Worm (Caenorhabditis elegans): ENCODE results near the gene F54H12.5.

F54H12.5 gene

ce11 chrIII:8013582-8013981, 41.6 kb upstream of the F54H12.5 start:
- no peak for TF ChIP-seq pqm-1 (tag; optimal IDR thresholded peaks at IDR 0.05)
- TF ChIP-seq tlp-1 (tag; optimal IDR thresholded peaks at IDR 0.05), result no peak
- no peak for TF ChIP-seq nhr-77 (tag; optimal IDR thresholded peaks at IDR 0.05)
- no peak for TF ChIP-seq swsn-7 (tag; optimal IDR thresholded peaks at IDR 0.05)
- no peak for TF ChIP-seq nhr-11 (tag; optimal IDR thresholded peaks at IDR 0.05)
- TF ChIP-seq nhr-90 (tag; optimal IDR thresholded peaks at IDR 0.05; ENCODE audit: poor library complexity), result no peak
- no peak for TF ChIP-seq fos-1 (tag; optimal IDR thresholded peaks at IDR 0.05)
- no peak for TF ChIP-seq fkh-10 (GFP tag; optimal IDR thresholded peaks at IDR 0.05)
- TF ChIP-seq sup-37 (GFP tag; optimal IDR thresholded peaks at IDR 0.05), result no peak
- TF ChIP-seq mef-2 (tag; optimal IDR thresholded peaks at IDR 0.05), result no peak
- no peak for TF ChIP-seq snu-23 (GFP tag; optimal IDR thresholded peaks at IDR 0.05)
- TF ChIP-seq lsy-2 (tag; optimal IDR thresholded peaks at IDR 0.05), result no peak
- TF ChIP-seq vab-15 (tag; optimal IDR thresholded peaks at IDR 0.05), result no peak
- TF ChIP-seq nhr-237 (tag; optimal IDR thresholded peaks at IDR 0.05), result no peak
- TF ChIP-seq snpc-4 (tag; optimal IDR thresholded peaks at IDR 0.05), result no peak
- no peak for TF ChIP-seq xbp-1 (tag; optimal IDR thresholded peaks at IDR 0.05)
- no peak for TF ChIP-seq ceh-8 (GFP tag; optimal IDR thresholded peaks at IDR 0.05)
- no peak for TF ChIP-seq dpl-1 (GFP tag; optimal IDR thresholded peaks at IDR 0.05)

- no peak for TF ChIP-seq mdl-1 (tag; optimal IDR thresholded peaks at IDR 0.05)
- no peak for TF ChIP-seq tbx-2 (tag; optimal IDR thresholded peaks at IDR 0.05)
- no peak for TF ChIP-seq nhr-77 (tag; optimal IDR thresholded peaks at IDR 0.05)
- TF ChIP-seq efl-1 (optimal IDR thresholded peaks at IDR 0.05), result no peak
- TF ChIP-seq efl-1 (GFP tag; optimal IDR thresholded peaks at IDR 0.05 in 1 of 2), result no peak
- TF ChIP-seq vab-15 (tag; optimal IDR thresholded peaks at IDR 0.05), result no peak
- peak; percentile 7 for TF ChIP-seq skn-1 (tag; optimal IDR thresholded peaks at IDR 0.05)
- TF ChIP-seq nhr-71 (tag; optimal IDR thresholded peaks at IDR 0.05), result no peak
Observed at ce11 chrIII:8010260-8010822, 38.4 kb upstream of the F54H12.5 start, which contains the start of gene cit-1.2. cit-1.2 (plus strand) TSS chrIII:8010772.

DNA sequence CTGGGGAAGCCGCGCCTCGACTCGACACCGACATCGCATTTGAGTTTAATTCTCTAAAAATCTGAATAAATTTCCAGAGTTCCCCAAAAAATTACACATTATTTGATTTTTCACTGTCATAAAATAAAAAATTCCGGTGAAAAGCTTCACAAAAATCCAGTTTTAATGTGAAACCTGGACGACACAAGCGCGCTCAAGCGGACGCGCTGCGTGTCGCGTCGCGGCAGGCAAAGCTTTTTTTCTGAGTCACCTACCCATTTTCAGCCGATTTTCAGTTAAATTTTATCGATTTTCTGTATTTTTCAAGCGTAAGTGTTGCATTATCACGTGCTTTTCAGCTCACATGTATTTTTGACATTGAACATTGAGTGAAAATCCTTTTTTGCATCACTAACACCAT, 37.8 kb upstream of the F54H12.5 start, which contains the start of gene cit-1.1:
cit-1.1 (minus strand) TSS at position 53 of the 400 bp plus-strand sequence.
- TF ChIP-seq mab-9 (GFP tag; IDR thresholded peaks at IDR 0.05) (no peak), nhr-85 (tag) (peak; percentile 32), ztf-11 (tag; optimal IDR thresholded peaks at IDR 0.05) (no peak), C16A3.4 (tag; optimal IDR thresholded peaks at IDR 0.05) (peak; percentile 37), ceh-82 (tag; optimal IDR thresholded peaks at IDR 0.05) (peak in 2 of 3 experiments; percentile 7 to 18), lin-35 (GFP tag; optimal IDR thresholded peaks at IDR 0.05) (peak; percentile 32 to 37), lsy-2 (tag; optimal IDR thresholded peaks at IDR 0.05) (peak; percentile 38 to 66), dpl-1 (GFP tag; optimal IDR thresholded peaks at IDR 0.05) (peak in 2 of 3 experiments; percentile 33 to 49), efl-1 (optimal IDR thresholded peaks at IDR 0.05) (peak; percentile 37 to 52), efl-1 (GFP tag; optimal IDR thresholded peaks at IDR 0.05 in 1 of 2) (peak in 1 of 2 experiments; percentile 44), lin-15B (tag; optimal IDR thresholded peaks at IDR 0.05) (peak; percentile 38), nhr-71 (tag; optimal IDR thresholded peaks at IDR 0.05) (no peak), skn-1 (tag; optimal IDR thresholded peaks at IDR 0.05) (peak; percentile 32)

ce11 chrIII:8004091-8004490, 32.1 kb upstream of the F54H12.5 start, which contains the start of gene C06G4.6:
C06G4.6 (plus strand) TSS chrIII:8004391.
- TF ChIP-seq ceh-63 (GFP tag; optimal IDR thresholded peaks at IDR 0.05), result no peak
- TF ChIP-seq C34B4.2 (tag; optimal IDR thresholded peaks at IDR 0.05), result no peak
- no peak for TF ChIP-seq egl-13 (tag; optimal IDR thresholded peaks at IDR 0.05)
- TF ChIP-seq unc-62 (GFP tag; optimal IDR thresholded peaks at IDR 0.05), result no peak
- no peak for TF ChIP-seq alr-1 (tag; optimal IDR thresholded peaks at IDR 0.05; ENCODE audit: borderline replicate concordance)
- TF ChIP-seq mdl-1 (tag; optimal IDR thresholded peaks at IDR 0.05), result no peak
- no peak for TF ChIP-seq unc-30 (tag; optimal IDR thresholded peaks at IDR 0.05)
- TF ChIP-seq lin-35 (GFP tag; optimal IDR thresholded peaks at IDR 0.05), result no peak
- TF ChIP-seq lir-3 (tag; optimal IDR thresholded peaks at IDR 0.05; ENCODE audit: poor library complexity), result no peak
- TF ChIP-seq ces-1 (GFP tag; optimal IDR thresholded peaks at IDR 0.05), result no peak
- TF ChIP-seq swsn-7 (tag; optimal IDR thresholded peaks at IDR 0.05), result no peak
- no peak for TF ChIP-seq nhr-47 (tag; optimal IDR thresholded peaks at IDR 0.05)
- TF ChIP-seq nhr-71 (tag; optimal IDR thresholded peaks at IDR 0.05), result no peak
- TF ChIP-seq lsy-2 (tag; optimal IDR thresholded peaks at IDR 0.05), result no peak
- TF ChIP-seq nhr-77 (tag; optimal IDR thresholded peaks at IDR 0.05), result no peak
- TF ChIP-seq pqm-1 (tag; optimal IDR thresholded peaks at IDR 0.05), result no peak
- TF ChIP-seq sup-37 (GFP tag; optimal IDR thresholded peaks at IDR 0.05), result no peak
- no peak for TF ChIP-seq nhr-90 (tag; optimal IDR thresholded peaks at IDR 0.05; ENCODE audit: poor library complexity)
- no peak for TF ChIP-seq ceh-82 (tag; optimal IDR thresholded peaks at IDR 0.05)
- TF ChIP-seq lin-13 (GFP tag; optimal IDR thresholded peaks at IDR 0.05), result no peak
